Worm (Caenorhabditis elegans): ENCODE data around the gene W09C2.8.

- TF ChIP-seq nhr-11 (tag; optimal IDR thresholded peaks at IDR 0.05) (no peak), lin-39 (tag; optimal IDR thresholded peaks at IDR 0.05) (no peak), nhr-77 (tag; optimal IDR thresholded peaks at IDR 0.05) (no peak), unc-62 (GFP tag; optimal IDR thresholded peaks at IDR 0.05) (no peak), snpc-4 (tag; optimal IDR thresholded peaks at IDR 0.05) (no peak), nhr-237 (tag; optimal IDR thresholded peaks at IDR 0.05) (no peak), R02D3.7 (tag; optimal IDR thresholded peaks at IDR 0.05) (no peak), ztf-4 (tag; optimal IDR thresholded peaks at IDR 0.05) (no peak), ztf-1 (GFP tag; conservative IDR thresholded peaks at IDR 0.05) (no peak), C34F6.9 (tag; optimal IDR thresholded peaks at IDR 0.05) (no peak), ztf-11 (tag; optimal IDR thresholded peaks at IDR 0.05) (no peak), fos-1 (tag; optimal IDR thresholded peaks at IDR 0.05) (no peak)
Measured at ce11 chrIV:9588784-9589457, 35.3 kb downstream of the W09C2.8 start, which contains the start of gene trcs-1.

All from whole organism, L2 larva.